Worm (Caenorhabditis elegans): Measurements from ENCODE around the gene F59B10.6.
A peak's percentile ranks its signal among the peaks of the same experiment; 100 is the strongest.

The F59B10.6 gene

DNA sequence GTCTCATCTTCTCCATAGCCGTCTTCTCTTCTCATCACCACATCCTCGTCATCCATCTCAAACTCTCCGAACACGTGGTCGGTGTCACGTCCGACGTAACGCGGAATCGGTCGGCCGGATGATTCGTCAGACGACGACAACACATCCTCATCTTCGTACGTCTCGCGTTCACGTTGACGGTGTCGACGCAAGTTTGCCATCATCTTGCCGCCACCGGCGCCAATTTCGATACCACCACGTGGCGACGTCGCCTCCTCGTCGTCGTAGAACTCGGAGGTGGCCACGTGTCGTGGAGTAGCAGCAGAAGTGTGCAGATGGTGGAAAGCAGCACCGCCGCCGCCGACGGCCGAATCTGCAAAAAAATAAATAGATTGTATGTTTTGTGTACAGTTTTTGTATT lies 23.0 kb upstream of the F59B10.6 start (continued):
- no peak for TF ChIP-seq daf-19 (GFP tag; conservative IDR thresholded peaks at IDR 0.05)
- peak; percentile 45 for TF ChIP-seq spr-1 (tag; optimal IDR thresholded peaks at IDR 0.05)
- peak; percentile 76; the same call in 1 of the 2 replicates for TF ChIP-seq D1046.2 (GFP tag; IDR thresholded peaks at IDR 0.05)
- peak; percentile 59; the same call in 1 of the 2 replicates for TF ChIP-seq mdt-29 (GFP tag; IDR thresholded peaks at IDR 0.05)
- TF ChIP-seq Y48G9A.11 (GFP tag; IDR thresholded peaks at IDR 0.05), result peak; percentile 45
- TF ChIP-seq saeg-2 (GFP tag; IDR thresholded peaks at IDR 0.05), result 0 out of 2 replicates have a peak, but pooled peaks have one; percentile 56
- TF ChIP-seq vab-7 (GFP tag; IDR thresholded peaks at IDR 0.05), result peak; percentile 31; the same call in 1 of the 2 replicates
- peak; percentile 54 for TF ChIP-seq lim-7 (GFP tag; IDR thresholded peaks at IDR 0.05)
- peak; percentile 42 for TF ChIP-seq hmg-1.1 (GFP tag; IDR thresholded peaks at IDR 0.05)
- no peak for TF ChIP-seq ceh-44 (GFP tag; IDR thresholded peaks at IDR 0.05)
- TF ChIP-seq T20F7.1 (GFP tag; optimal IDR thresholded peaks at IDR 0.05), result no peak
- TF ChIP-seq fkh-10 (GFP tag; optimal IDR thresholded peaks at IDR 0.05), result no peak
- TF ChIP-seq lin-1 (GFP tag; IDR thresholded peaks at IDR 0.05), result 0 out of 2 replicates have a peak, but pooled peaks have one; percentile 7
- peak; percentile 68 for TF ChIP-seq pha-4 (GFP tag; IDR thresholded peaks at IDR 0.05)
- no peak for TF ChIP-seq pha-4 (tag; optimal IDR thresholded peaks at IDR 0.05)
- no peak for TF ChIP-seq zfp-2 (tag; optimal IDR thresholded peaks at IDR 0.05)
- TF ChIP-seq lin-39 (tag; optimal IDR thresholded peaks at IDR 0.05), result no peak

- no peak for TF ChIP-seq nhr-48 (tag; optimal IDR thresholded peaks at IDR 0.05)
- no peak for TF ChIP-seq set-16 (GFP tag; IDR thresholded peaks at IDR 0.05)
- TF ChIP-seq fos-1 (tag; optimal IDR thresholded peaks at IDR 0.05), result no peak
- TF ChIP-seq mep-1 (tag; optimal IDR thresholded peaks at IDR 0.05), result peak; percentile 18
- TF ChIP-seq arid-1 (GFP tag; conservative IDR thresholded peaks at IDR 0.05), result no peak
- peak in 1 of 2 experiments; percentile 19 for TF ChIP-seq lsy-2 (tag; optimal IDR thresholded peaks at IDR 0.05)
- TF ChIP-seq F37D6.2 (tag; optimal IDR thresholded peaks at IDR 0.05), result no peak
- TF ChIP-seq attf-4 (tag; optimal IDR thresholded peaks at IDR 0.05), result no peak
- no peak for TF ChIP-seq nhr-76 (tag; optimal IDR thresholded peaks at IDR 0.05)
- TF ChIP-seq hmg-1.1 (GFP tag; IDR thresholded peaks at IDR 0.05), result no peak
- TF ChIP-seq lin-1 (GFP tag; IDR thresholded peaks at IDR 0.05), result no peak
- TF ChIP-seq daf-8 (GFP tag; IDR thresholded peaks at IDR 0.05), result no peak
- no peak for TF ChIP-seq fkh-10 (GFP tag; optimal IDR thresholded peaks at IDR 0.05)
- no peak for TF ChIP-seq hif-1 (tag; optimal IDR thresholded peaks at IDR 0.05)
- no peak for TF ChIP-seq snpc-4 (tag; optimal IDR thresholded peaks at IDR 0.05)
- TF ChIP-seq zfp-3 (GFP tag; conservative IDR thresholded peaks at IDR 0.05), result no peak; the same call in 1 of the 2 replicates
- TF ChIP-seq egl-27 (tag; optimal IDR thresholded peaks at IDR 0.05), result no peak
- no peak for TF ChIP-seq mdt-29 (GFP tag; IDR thresholded peaks at IDR 0.05)
- TF ChIP-seq dmd-9 (GFP tag; IDR thresholded peaks at IDR 0.05), result no peak
- no peak for TF ChIP-seq Y5F2A.4 (GFP tag; optimal IDR thresholded peaks at IDR 0.05)
- no peak for TF ChIP-seq saeg-2 (GFP tag; IDR thresholded peaks at IDR 0.05)
- no peak for TF ChIP-seq F49E8.2 (tag; optimal IDR thresholded peaks at IDR 0.05; ENCODE audit: borderline replicate concordance)
- peak; percentile 39 for TF ChIP-seq T20F7.1 (GFP tag; optimal IDR thresholded peaks at IDR 0.05)
- no peak for TF ChIP-seq dve-1 (tag; optimal IDR thresholded peaks at IDR 0.05; ENCODE audit: insufficient read depth)
- no peak for TF ChIP-seq skn-1 (tag; optimal IDR thresholded peaks at IDR 0.05)
- no peak for TF ChIP-seq gei-8 (GFP tag; optimal IDR thresholded peaks at IDR 0.05)
- no peak for TF ChIP-seq duxl-1 (tag; optimal IDR thresholded peaks at IDR 0.05; ENCODE audit: poor library complexity)
- TF ChIP-seq F26F4.8 (GFP tag; conservative IDR thresholded peaks at IDR 0.05), result no peak
- TF ChIP-seq spr-1 (tag; optimal IDR thresholded peaks at IDR 0.05), result no peak
- no peak for TF ChIP-seq aly-2 (tag; optimal IDR thresholded peaks at IDR 0.05)
- no peak for TF ChIP-seq nhr-10 (tag; optimal IDR thresholded peaks at IDR 0.05)
- TF ChIP-seq ama-1 (optimal IDR thresholded peaks at IDR 0.05), result peak; percentile 57
- no peak for TF ChIP-seq nhr-42 (GFP tag; IDR thresholded peaks at IDR 0.05)
- peak; percentile 21 for TF ChIP-seq lin-13 (GFP tag; optimal IDR thresholded peaks at IDR 0.05)
- no peak for TF ChIP-seq aha-1 (tag)
- TF ChIP-seq unc-62 (GFP tag; optimal IDR thresholded peaks at IDR 0.05 in 1 of 2), result peak in 1 of 2 experiments; percentile 69
- no peak for TF ChIP-seq unc-62 (tag; optimal IDR thresholded peaks at IDR 0.05)
- TF ChIP-seq dmd-6 (GFP tag; IDR thresholded peaks at IDR 0.05), result no peak
- no peak for TF ChIP-seq jun-1 (tag; optimal IDR thresholded peaks at IDR 0.05)
- no peak for TF ChIP-seq spr-3 (GFP tag; optimal IDR thresholded peaks at IDR 0.05)
- no peak for TF ChIP-seq daf-12 (tag; optimal IDR thresholded peaks at IDR 0.05)
- TF ChIP-seq lim-7 (GFP tag; IDR thresholded peaks at IDR 0.05), result no peak
Observed at ce11 chrII:10546784-10547087, 22.5 kb upstream of the F59B10.6 start.

All from whole organism, L4 larva.